Worm (Caenorhabditis elegans): ENCODE results near the gene rfc-4.

DNA sequence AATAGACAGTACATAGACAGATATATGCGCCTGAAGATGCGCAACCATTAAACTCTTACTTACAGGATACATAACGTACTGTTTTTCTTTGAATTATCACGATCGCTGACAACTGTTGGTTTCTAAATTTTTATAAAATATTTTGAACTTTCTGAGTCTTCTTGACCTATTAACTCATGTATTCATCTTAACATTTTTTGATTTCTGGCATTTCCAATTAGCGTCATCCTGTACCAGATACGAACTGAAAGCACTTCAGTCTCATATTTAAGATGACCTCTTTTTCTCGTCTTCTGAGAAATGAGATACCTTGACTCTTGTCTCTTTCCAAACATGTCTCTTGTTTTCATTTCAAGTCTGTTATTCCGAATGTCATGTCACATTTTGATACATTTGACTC is 41.7 kb downstream of the rfc-4 start:
- TF ChIP-seq ama-1 (optimal IDR thresholded peaks at IDR 0.05) (no peak), ama-1 (GFP tag; optimal IDR thresholded peaks at IDR 0.05) (no peak), dox-1 (GFP tag; IDR thresholded peaks at IDR 0.05) (no peak), ceh-58 (GFP tag; IDR thresholded peaks at IDR 0.05) (no peak), Y56A3A.18 (GFP tag; IDR thresholded peaks at IDR 0.05) (no peak), dpl-1 (GFP tag; optimal IDR thresholded peaks at IDR 0.05) (no peak), unc-62 (GFP tag; optimal IDR thresholded peaks at IDR 0.05) (no peak), ztf-28 (GFP tag; IDR thresholded peaks at IDR 0.05) (no peak), attf-5 (GFP tag; optimal IDR thresholded peaks at IDR 0.05) (no peak), sdz-38 (tag; optimal IDR thresholded peaks at IDR 0.05) (no peak), ceh-91 (GFP tag; IDR thresholded peaks at IDR 0.05) (no peak), F33H1.4 (GFP tag; IDR thresholded peaks at IDR 0.05) (no peak), lin-54 (GFP tag; optimal IDR thresholded peaks at IDR 0.05) (no peak)

Data from whole organism, young adult.